Worm (Caenorhabditis elegans) whole organism, late embryonic: ENCODE data around the gene K08D8.9.
"Not testable (repeated sequence)": the region's sequence is repeated elsewhere in the genome, so short reads cannot be mapped to it uniquely, and the experiment has no call there.

Experiments used
- C08G9.2 ChIP-seq: sonication (generic microtip); optimal IDR thresholded peaks from 2 replicates; lab custom pipeline; 2016; ENCODE audit warnings: mild to moderate bottlenecking, missing genetic modification characterization, moderate library complexity, missing compliant biosample characterization
- C38D4.7 ChIP-seq: fragments of 200-800 bp; sonication (Bioruptor generic); optimal IDR thresholded peaks from 2 replicates; lab custom pipeline; 2018; ENCODE audit warnings: mild to moderate bottlenecking, missing genetic modification characterization, moderate library complexity, missing compliant biosample characterization
- F13H6.1 ChIP-seq: sonication (generic microtip); optimal IDR thresholded peaks from 2 replicates; lab custom pipeline; 2016; ENCODE audit warnings: missing genetic modification characterization, missing compliant biosample characterization
- K02D7.2 ChIP-seq: sonication (generic microtip); optimal IDR thresholded peaks from 2 replicates; lab custom pipeline; 2017; ENCODE audit warnings: mild to moderate bottlenecking, missing genetic modification characterization, missing compliant biosample characterization
- ahr-1 ChIP-seq: sonication (generic microtip); optimal IDR thresholded peaks from 2 replicates; lab custom pipeline; 2016; ENCODE audit warnings: missing genetic modification characterization, missing compliant biosample characterization
- ama-1 ChIP-seq: fragments of 150-350 bp; optimal IDR thresholded peaks from 2 replicates; lab custom pipeline; 2014
- ceh-14 ChIP-seq: sonication (generic microtip); optimal IDR thresholded peaks from 2 replicates; lab custom pipeline; 2016; ENCODE audit warnings: missing genotype, missing genetic modification characterization, missing compliant biosample characterization
- ceh-18 ChIP-seq: sonication (generic microtip); optimal IDR thresholded peaks from 2 replicates; lab custom pipeline; 2016; ENCODE audit warnings: missing genetic modification characterization, missing compliant biosample characterization
- ceh-19 ChIP-seq: fragments of 200-800 bp; sonication (Bioruptor generic); optimal IDR thresholded peaks from 2 replicates; lab custom pipeline; 2018; ENCODE audit warnings: mild to moderate bottlenecking, missing genetic modification characterization, missing compliant biosample characterization
- ceh-22 ChIP-seq: sonication (generic microtip); optimal IDR thresholded peaks from 2 replicates; lab custom pipeline; 2017; ENCODE audit warnings: missing biosample characterization, missing genetic modification characterization
- ceh-30 ChIP-seq: fragments of 150-350 bp; optimal IDR thresholded peaks from 2 replicates; lab custom pipeline; 2014; ENCODE audit warnings: missing biosample characterization, missing genetic modification characterization
- ceh-31 ChIP-seq: sonication (generic microtip); optimal IDR thresholded peaks from 2 replicates; lab custom pipeline; 2016; ENCODE audit warnings: missing genetic modification characterization, missing compliant biosample characterization
- ceh-34 ChIP-seq: sonication (generic microtip); optimal IDR thresholded peaks from 2 replicates; lab custom pipeline; 2016; ENCODE audit warnings: mild to moderate bottlenecking, missing genetic modification characterization, missing compliant biosample characterization
- ceh-6 ChIP-seq: fragments of 200-800 bp; sonication (Bioruptor generic); optimal IDR thresholded peaks from 2 replicates; lab custom pipeline; 2018; ENCODE audit warnings: mild to moderate bottlenecking, missing genetic modification characterization, missing compliant biosample characterization
- che-1 ChIP-seq: sonication (generic microtip); optimal IDR thresholded peaks from 2 replicates; lab custom pipeline; 2016; ENCODE audit warnings: mild to moderate bottlenecking, missing genetic modification characterization, missing compliant biosample characterization
- dmd-4 ChIP-seq: sonication (generic microtip); optimal IDR thresholded peaks from 2 replicates; lab custom pipeline; 2016; ENCODE audit warnings: borderline replicate concordance, missing genetic modification characterization, missing compliant biosample characterization
- dve-1 ChIP-seq: sonication (generic microtip); optimal IDR thresholded peaks from 2 replicates; lab custom pipeline; 2017; ENCODE audit warnings: antibody characterized with exemption, mild to moderate bottlenecking, missing genetic modification characterization, missing compliant biosample characterization
- elt-2 ChIP-seq: sonication (generic microtip); optimal IDR thresholded peaks from 2 replicates; lab custom pipeline; 2016; ENCODE audit warnings: missing genetic modification reagents, missing genetic modification characterization, missing compliant biosample characterization
- eyg-1 ChIP-seq: sonication (generic microtip); optimal IDR thresholded peaks from 2 replicates; lab custom pipeline; 2016; ENCODE audit warnings: missing genotype, missing genetic modification characterization, missing compliant biosample characterization
- fax-1 ChIP-seq: sonication (generic microtip); optimal IDR thresholded peaks from 2 replicates; lab custom pipeline; 2016; ENCODE audit warnings: missing genotype, missing genetic modification characterization, missing compliant biosample characterization
- fkh-10 ChIP-seq: fragments of 150-350 bp; optimal IDR thresholded peaks from 2 replicates; lab custom pipeline; 2014; ENCODE audit warnings: missing biosample characterization, missing genetic modification reagents, missing genetic modification characterization
- fkh-6 ChIP-seq: sonication (generic microtip); optimal IDR thresholded peaks from 2 replicates; lab custom pipeline; 2016; ENCODE audit warnings: missing genetic modification characterization, missing compliant biosample characterization
- gmeb-2 ChIP-seq: sonication (generic microtip); optimal IDR thresholded peaks from 2 replicates; lab custom pipeline; 2016; ENCODE audit warnings: missing genetic modification characterization, inconsistent platforms, missing compliant biosample characterization
- hlh-13 ChIP-seq: fragments of 200-800 bp; sonication (Bioruptor generic); optimal IDR thresholded peaks from 2 replicates; lab custom pipeline; 2018; ENCODE audit warnings: mild to moderate bottlenecking, missing genetic modification characterization, missing compliant biosample characterization
- hlh-6 ChIP-seq: sonication (generic microtip); optimal IDR thresholded peaks from 2 replicates; lab custom pipeline; 2016; ENCODE audit warnings: missing genotype, missing genetic modification characterization, missing compliant biosample characterization
- hlh-8 ChIP-seq: sonication (generic microtip); optimal IDR thresholded peaks from 2 replicates; lab custom pipeline; 2016; ENCODE audit warnings: missing genotype, missing genetic modification characterization, missing compliant biosample characterization
- lim-6 ChIP-seq: sonication (generic microtip); optimal IDR thresholded peaks from 2 replicates; lab custom pipeline; 2016; ENCODE audit warnings: missing genetic modification characterization, missing compliant biosample characterization
- madf-2 ChIP-seq: sonication (generic microtip); optimal IDR thresholded peaks from 2 replicates; lab custom pipeline; 2017; ENCODE audit warnings: missing genetic modification characterization, missing compliant biosample characterization
- mec-3 ChIP-seq: sonication (generic microtip); optimal IDR thresholded peaks from 2 replicates; lab custom pipeline; 2016; ENCODE audit warnings: borderline replicate concordance, missing genetic modification characterization, missing compliant biosample characterization
- nfya-1 ChIP-seq: sonication (generic microtip); optimal IDR thresholded peaks from 2 replicates; lab custom pipeline; 2017; ENCODE audit warnings: missing genetic modification characterization, mild to moderate bottlenecking, missing compliant biosample characterization, antibody characterized with exemption, moderate library complexity
- nhr-232 ChIP-seq: sonication (generic microtip); optimal IDR thresholded peaks from 2 replicates; lab custom pipeline; 2016; ENCODE audit warnings: missing genetic modification characterization, missing compliant biosample characterization
- npax-4 ChIP-seq: sonication (generic microtip); optimal IDR thresholded peaks from 2 replicates; lab custom pipeline; 2016; ENCODE audit warnings: missing genetic modification characterization, missing compliant biosample characterization
- pag-3 ChIP-seq: sonication (generic microtip); optimal IDR thresholded peaks from 2 replicates; lab custom pipeline; 2016; ENCODE audit warnings: missing compliant biosample characterization, missing genetic modification characterization, borderline replicate concordance
- pha-4 ChIP-seq: fragments of 150-350 bp; optimal IDR thresholded peaks from 2 replicates; lab custom pipeline; 2018; ENCODE audit warnings: missing biosample characterization, missing genetic modification reagents, missing genetic modification characterization
- ref-2 ChIP-seq: sonication (generic microtip); optimal IDR thresholded peaks from 2 replicates; lab custom pipeline; 2016; ENCODE audit warnings: missing genetic modification characterization, missing compliant biosample characterization
- rnt-1 ChIP-seq: sonication (generic microtip); optimal IDR thresholded peaks from 2 replicates; lab custom pipeline; 2016; ENCODE audit warnings: missing genetic modification characterization, missing compliant biosample characterization
- syd-9 ChIP-seq: sonication (generic microtip); optimal IDR thresholded peaks from 2 replicates; lab custom pipeline; 2016; ENCODE audit warnings: mild to moderate bottlenecking, missing genetic modification characterization, moderate library complexity, missing compliant biosample characterization
- tbx-2 ChIP-seq: sonication (generic microtip); optimal IDR thresholded peaks from 2 replicates; lab custom pipeline; 2016; ENCODE audit warnings: missing genetic modification characterization, missing compliant biosample characterization
- unc-3 ChIP-seq, 2 experiments: fragments of 200-800 bp in 1 of 2; sonication (Bioruptor generic) in 1 of 2; sonication (generic microtip) in 1 of 2; conservative IDR thresholded peaks in 1 of 2; optimal IDR thresholded peaks in 1 of 2; 2 replicates each; pipeline versions ENCODE4 v1.3.6 to Lab custom; 2016 to 2022; ENCODE audit warnings: missing compliant biosample characterization in 2 of 2, missing genetic modification characterization in 2 of 2, missing genetic modification reagents in 1 of 2
- unc-55 ChIP-seq: sonication (generic microtip); optimal IDR thresholded peaks from 2 replicates; lab custom pipeline; 2017; ENCODE audit warnings: missing biosample characterization, missing genetic modification reagents, missing genetic modification characterization
- unc-86 ChIP-seq: sonication (generic microtip); optimal IDR thresholded peaks from 2 replicates; lab custom pipeline; 2016; ENCODE audit warnings: missing genetic modification characterization, missing compliant biosample characterization

K08D8.9 gene

DNA sequence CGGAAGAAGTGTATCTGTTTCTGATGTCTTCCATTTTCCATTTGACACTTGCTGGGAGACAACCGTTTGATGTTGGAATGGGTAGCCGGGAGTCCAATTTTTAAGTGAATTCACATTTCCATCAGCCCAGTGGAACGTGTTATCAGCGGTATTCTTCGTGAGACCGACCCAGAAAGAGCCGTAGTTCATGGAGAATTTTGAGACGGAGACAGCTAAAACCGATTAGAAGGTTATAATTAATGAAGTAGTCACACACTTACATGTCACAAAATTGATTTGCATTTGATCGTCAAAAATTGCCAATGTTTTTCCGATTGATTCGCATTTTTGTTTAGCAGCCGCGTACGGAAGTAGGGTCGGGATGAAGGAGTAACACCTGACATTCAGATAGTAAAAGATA, 30.1 kb upstream of the K08D8.9 start:
- TF ChIP-seq mec-3 (tag; lab: Kevin White, UChicago) (no peak), ahr-1 (no peak), hlh-13 (no peak), ceh-14 (no peak), tbx-2 (tag; lab: Kevin White, UChicago) (no peak), hlh-8 (tag; lab: Kevin White, UChicago) (no peak), npax-4 (tag; lab: Kevin White, UChicago) (no peak), eyg-1 (tag; lab: Kevin White, UChicago) (no peak), C38D4.7 (GFP tag; lab: Kevin White, UChicago) (no peak), ref-2 (tag; lab: Kevin White, UChicago) (no peak), unc-86 (tag; lab: Kevin White, UChicago) (no peak), pha-4 (tag; lab: Kevin White, UChicago) (no peak), nhr-232 (tag; lab: Kevin White, UChicago) (no peak), dve-1 (tag; lab: Kevin White, UChicago) (no peak), ceh-6 (GFP tag; lab: Kevin White, UChicago) (no peak), gmeb-2 (no peak)

- TF ChIP-seq C08G9.2 (tag; lab: Kevin White, UChicago) (no peak), nfya-1 (no peak), dmd-4 (tag; lab: Kevin White, UChicago) (no peak), ahr-1 (no peak), pag-3 (tag; lab: Kevin White, UChicago) (no peak), lim-6 (no peak), hlh-6 (no peak), ceh-18 (tag; lab: Kevin White, UChicago) (no peak), ceh-34 (tag; lab: Kevin White, UChicago) (no peak), che-1 (tag; lab: Kevin White, UChicago) (no peak)
- TF ChIP-seq, all 69 proteins: peak for 0
These were observed 29.7 kb upstream of the K08D8.9 start for ce11 chrIV:12869812-12870211.

DNA sequence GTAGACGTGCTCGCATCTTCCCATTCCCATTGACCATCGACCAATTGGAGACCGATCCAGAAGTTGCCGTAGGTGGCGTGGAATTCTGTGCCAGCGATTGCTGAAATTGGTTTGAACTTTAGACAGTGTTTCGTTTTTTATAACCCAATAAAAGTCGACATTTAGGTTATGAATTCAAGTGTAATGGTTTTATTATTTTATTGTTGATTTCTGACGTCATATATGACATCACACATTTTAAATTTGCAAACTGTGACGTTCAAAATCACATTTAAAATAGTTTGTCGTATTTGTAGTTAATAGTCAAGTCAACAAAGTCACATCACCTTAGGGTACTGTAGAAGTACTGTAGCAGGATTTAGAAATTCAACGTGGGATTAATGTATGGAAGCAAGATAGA, 29.2 kb upstream of the K08D8.9 start:
- TF ChIP-seq che-1 (tag; lab: Kevin White, UChicago) (no peak), ceh-22 (no peak), unc-55 (no peak), gmeb-2 (no peak)
- TF ChIP-seq, all 69 proteins: peak for 0

DNA sequence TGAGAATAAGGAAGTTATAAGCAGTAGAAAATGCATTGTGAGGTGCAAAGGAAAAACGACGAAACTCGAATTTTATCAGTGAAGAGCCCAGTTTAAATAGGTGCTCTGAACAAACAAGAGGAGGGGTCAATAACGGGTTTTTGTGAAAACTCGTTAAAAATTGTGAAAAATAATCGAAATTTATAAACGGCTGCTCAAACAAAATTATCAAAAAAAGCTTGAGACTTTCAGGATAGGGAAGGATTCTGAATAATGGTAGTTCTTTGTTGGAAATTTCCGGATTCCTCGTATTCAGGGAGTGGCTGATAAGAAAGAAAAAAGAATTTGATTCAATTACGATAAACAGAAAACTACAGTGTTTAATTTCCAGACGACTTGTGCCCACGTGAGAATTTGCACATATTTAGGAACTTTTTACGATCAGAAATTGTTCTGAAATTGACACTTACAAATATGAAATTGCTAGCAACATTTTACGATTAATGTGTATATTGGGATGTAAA, 28.0 kb upstream of the K08D8.9 start, which contains the start of gene clec-187:
TSS of gene clec-187 (minus strand) at position 51 of the 503 bp plus-strand sequence.
- TF ChIP-seq ahr-1 (no peak), fkh-10 (GFP tag; lab: Kevin White, UChicago) (no peak), pha-4 (tag; lab: Kevin White, UChicago) (no peak), syd-9 (tag; lab: Kevin White, UChicago) (no peak), K02D7.2 (tag; lab: Kevin White, UChicago) (no peak)
- TF ChIP-seq, all 69 proteins: peak for 0

DNA sequence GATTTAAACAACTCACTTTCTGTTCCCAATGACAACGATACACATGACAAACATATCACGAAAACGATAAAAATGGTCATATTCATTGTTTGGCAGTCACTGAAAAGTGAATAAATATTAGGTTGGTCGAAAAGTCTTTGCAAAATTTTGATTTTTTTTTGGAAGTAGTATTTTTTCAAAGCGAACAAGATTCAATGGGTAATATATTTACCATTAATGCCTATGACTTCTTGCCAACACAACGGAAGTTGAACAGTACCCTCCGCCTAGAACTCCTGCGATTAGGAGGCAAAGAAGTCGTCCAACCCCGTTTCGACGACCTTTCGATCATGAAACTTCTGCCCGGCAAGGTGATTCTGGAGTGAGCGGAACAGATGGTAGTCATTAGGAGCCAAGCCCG, 24.2 kb upstream of the K08D8.9 start, which contains the start of gene ZK896.1:
TSS of gene ZK896.1 (minus strand) at position 101 of the 400 bp plus-strand sequence.
- not testable (repeated sequence) for TF ChIP-seq gmeb-2; ceh-30 (tag; lab: Kevin White, UChicago); madf-2 (tag; lab: Kevin White, UChicago)

DNA sequence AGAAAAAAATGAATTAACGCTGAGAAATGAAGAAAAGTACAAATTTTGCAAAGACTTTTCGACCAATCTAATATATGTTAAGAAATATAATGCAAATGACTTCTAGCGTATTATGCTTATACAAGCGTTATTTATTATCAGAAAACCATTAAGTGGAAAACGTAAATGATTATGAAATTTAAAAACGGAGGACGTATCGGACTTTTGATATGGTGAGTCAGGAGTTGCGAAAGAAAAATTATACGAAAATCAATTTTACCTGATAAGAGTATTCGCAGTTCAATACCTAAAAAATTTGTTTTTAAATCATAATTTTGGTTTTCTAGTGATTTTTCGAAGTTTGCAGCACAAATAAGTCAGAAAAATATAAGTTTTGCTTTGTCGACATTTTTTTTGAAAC, 22.9 kb upstream of the K08D8.9 start:
- TF ChIP-seq ceh-31 (no peak), unc-86 (tag; lab: Kevin White, UChicago) (no peak), rnt-1 (no peak), dmd-4 (tag; lab: Kevin White, UChicago) (no peak), ahr-1 (no peak), ceh-30 (tag; lab: Kevin White, UChicago) (no peak), ref-2 (tag; lab: Kevin White, UChicago) (no peak), C08G9.2 (tag; lab: Kevin White, UChicago) (no peak), elt-2 (tag; lab: Kevin White, UChicago) (no peak), ceh-14 (no peak), fkh-6 (no peak), ceh-19 (GFP tag; lab: Kevin White, UChicago) (no peak), eyg-1 (tag; lab: Kevin White, UChicago) (no peak), F13H6.1 (tag; lab: Kevin White, UChicago) (no peak), unc-3 (GFP tag; conservative IDR thresholded peaks at IDR 0.05; lab: Robert Waterston, UW) (no peak), unc-3 (tag; optimal IDR thresholded peaks at IDR 0.05; lab: Kevin White, UChicago) (no peak), ama-1 (lab: Kevin White, UChicago) (no peak), fax-1 (no peak)
